Worm (Caenorhabditis elegans) whole organism, late embryonic: ENCODE measurements around the gene cyn-1.

Experiments used
- C08G9.2 ChIP-seq: sonication (generic microtip); optimal IDR thresholded peaks from 2 replicates; lab custom pipeline; 2016; ENCODE audit warnings: mild to moderate bottlenecking, missing genetic modification characterization, moderate library complexity, missing compliant biosample characterization
- C38D4.7 ChIP-seq: fragments of 200-800 bp; sonication (Bioruptor generic); optimal IDR thresholded peaks from 2 replicates; lab custom pipeline; 2018; ENCODE audit warnings: mild to moderate bottlenecking, missing genetic modification characterization, moderate library complexity, missing compliant biosample characterization
- F13H6.1 ChIP-seq: sonication (generic microtip); optimal IDR thresholded peaks from 2 replicates; lab custom pipeline; 2016; ENCODE audit warnings: missing genetic modification characterization, missing compliant biosample characterization
- K02D7.2 ChIP-seq: sonication (generic microtip); optimal IDR thresholded peaks from 2 replicates; lab custom pipeline; 2017; ENCODE audit warnings: mild to moderate bottlenecking, missing genetic modification characterization, missing compliant biosample characterization
- T23F11.4 ChIP-seq: fragments of 200-800 bp; sonication (Bioruptor generic); optimal IDR thresholded peaks from 2 replicates; lab custom pipeline; 2018; ENCODE audit warnings: mild to moderate bottlenecking, missing genetic modification characterization, missing compliant biosample characterization
- Y22D7AL.16 ChIP-seq: sonication (generic microtip); optimal IDR thresholded peaks from 2 replicates; lab custom pipeline; 2016; ENCODE audit warnings: missing genetic modification characterization, missing compliant biosample characterization
- ceh-18 ChIP-seq: sonication (generic microtip); optimal IDR thresholded peaks from 2 replicates; lab custom pipeline; 2016; ENCODE audit warnings: missing genetic modification characterization, missing compliant biosample characterization
- ceh-2 ChIP-seq: sonication (generic microtip); optimal IDR thresholded peaks from 2 replicates; lab custom pipeline; 2016; ENCODE audit warnings: missing genotype, missing genetic modification characterization, missing compliant biosample characterization
- ceh-24 ChIP-seq: sonication (generic microtip); optimal IDR thresholded peaks from 2 replicates; lab custom pipeline; 2016; ENCODE audit warnings: mild to moderate bottlenecking, missing genetic modification characterization, missing compliant biosample characterization
- ceh-31 ChIP-seq: sonication (generic microtip); optimal IDR thresholded peaks from 2 replicates; lab custom pipeline; 2016; ENCODE audit warnings: missing genetic modification characterization, missing compliant biosample characterization
- ceh-45 ChIP-seq: fragments of 200-800 bp; sonication (Bioruptor generic); IDR thresholded peaks from 2 replicates; pipeline ENCODE4 v1.3.6; 2022; ENCODE audit warnings: missing genetic modification reagents, missing genetic modification characterization, missing compliant biosample characterization
- ceh-48 ChIP-seq: sonication (generic microtip); optimal IDR thresholded peaks from 2 replicates; lab custom pipeline; 2016; ENCODE audit warnings: missing genetic modification characterization, inconsistent platforms, missing compliant biosample characterization
- che-1 ChIP-seq: sonication (generic microtip); optimal IDR thresholded peaks from 2 replicates; lab custom pipeline; 2016; ENCODE audit warnings: mild to moderate bottlenecking, missing genetic modification characterization, missing compliant biosample characterization
- dmd-4 ChIP-seq: sonication (generic microtip); optimal IDR thresholded peaks from 2 replicates; lab custom pipeline; 2016; ENCODE audit warnings: borderline replicate concordance, missing genetic modification characterization, missing compliant biosample characterization
- dve-1 ChIP-seq: sonication (generic microtip); optimal IDR thresholded peaks from 2 replicates; lab custom pipeline; 2017; ENCODE audit warnings: antibody characterized with exemption, mild to moderate bottlenecking, missing genetic modification characterization, missing compliant biosample characterization
- elt-4 ChIP-seq: sonication (generic microtip); optimal IDR thresholded peaks from 2 replicates; lab custom pipeline; 2016; ENCODE audit warnings: missing genetic modification characterization, missing compliant biosample characterization
- ets-4 ChIP-seq: sonication (generic microtip); optimal IDR thresholded peaks from 2 replicates; lab custom pipeline; 2016; ENCODE audit warnings: missing genetic modification characterization, missing compliant biosample characterization
- eyg-1 ChIP-seq: sonication (generic microtip); optimal IDR thresholded peaks from 2 replicates; lab custom pipeline; 2016; ENCODE audit warnings: missing genotype, missing genetic modification characterization, missing compliant biosample characterization
- fax-1 ChIP-seq: sonication (generic microtip); optimal IDR thresholded peaks from 2 replicates; lab custom pipeline; 2016; ENCODE audit warnings: missing genotype, missing genetic modification characterization, missing compliant biosample characterization
- fkh-6 ChIP-seq: sonication (generic microtip); optimal IDR thresholded peaks from 2 replicates; lab custom pipeline; 2016; ENCODE audit warnings: missing genetic modification characterization, missing compliant biosample characterization
- gmeb-2 ChIP-seq: sonication (generic microtip); optimal IDR thresholded peaks from 2 replicates; lab custom pipeline; 2016; ENCODE audit warnings: missing genetic modification characterization, inconsistent platforms, missing compliant biosample characterization
- hlh-13 ChIP-seq: fragments of 200-800 bp; sonication (Bioruptor generic); optimal IDR thresholded peaks from 2 replicates; lab custom pipeline; 2018; ENCODE audit warnings: mild to moderate bottlenecking, missing genetic modification characterization, missing compliant biosample characterization
- hlh-30 ChIP-seq: sonication (generic microtip); optimal IDR thresholded peaks from 2 replicates; lab custom pipeline; 2017; ENCODE audit warnings: antibody characterized with exemption, missing genetic modification characterization, missing compliant biosample characterization; ENCODE audit not compliant: insufficient read depth
- hlh-6 ChIP-seq: sonication (generic microtip); optimal IDR thresholded peaks from 2 replicates; lab custom pipeline; 2016; ENCODE audit warnings: missing genotype, missing genetic modification characterization, missing compliant biosample characterization
- lin-11 ChIP-seq: fragments of 200-800 bp; sonication (Bioruptor generic); optimal IDR thresholded peaks from 2 replicates; lab custom pipeline; 2018; ENCODE audit warnings: mild to moderate bottlenecking, missing genetic modification characterization, missing compliant biosample characterization
- npax-4 ChIP-seq: sonication (generic microtip); optimal IDR thresholded peaks from 2 replicates; lab custom pipeline; 2016; ENCODE audit warnings: missing genetic modification characterization, missing compliant biosample characterization
- pag-3 ChIP-seq: sonication (generic microtip); optimal IDR thresholded peaks from 2 replicates; lab custom pipeline; 2016; ENCODE audit warnings: missing compliant biosample characterization, missing genetic modification characterization, borderline replicate concordance
- pat-9 ChIP-seq: fragments of 200-800 bp; sonication (Bioruptor generic); optimal IDR thresholded peaks from 2 replicates; lab custom pipeline; 2018; ENCODE audit warnings: mild to moderate bottlenecking, missing genetic modification characterization, moderate library complexity, missing compliant biosample characterization
- pqm-1 ChIP-seq: sonication (generic microtip); optimal IDR thresholded peaks from 2 replicates; lab custom pipeline; 2016; ENCODE audit warnings: missing genetic modification characterization, missing compliant biosample characterization
- ref-2 ChIP-seq: sonication (generic microtip); optimal IDR thresholded peaks from 2 replicates; lab custom pipeline; 2016; ENCODE audit warnings: missing genetic modification characterization, missing compliant biosample characterization
- rnt-1 ChIP-seq: sonication (generic microtip); optimal IDR thresholded peaks from 2 replicates; lab custom pipeline; 2016; ENCODE audit warnings: missing genetic modification characterization, missing compliant biosample characterization
- sdc-2 ChIP-seq: sonication (generic microtip); optimal IDR thresholded peaks from 2 replicates; lab custom pipeline; 2016; ENCODE audit warnings: missing genotype, missing genetic modification characterization, missing compliant biosample characterization
- sox-4 ChIP-seq: sonication (generic microtip); optimal IDR thresholded peaks from 2 replicates; lab custom pipeline; 2017; ENCODE audit warnings: mild to moderate bottlenecking, missing genetic modification characterization, inconsistent platforms, missing compliant biosample characterization
- syd-9 ChIP-seq: sonication (generic microtip); optimal IDR thresholded peaks from 2 replicates; lab custom pipeline; 2016; ENCODE audit warnings: mild to moderate bottlenecking, missing genetic modification characterization, moderate library complexity, missing compliant biosample characterization
- tbx-7 ChIP-seq: sonication (generic microtip); optimal IDR thresholded peaks from 2 replicates; lab custom pipeline; 2016; ENCODE audit warnings: missing genotype, missing genetic modification characterization, missing compliant biosample characterization
- unc-3 ChIP-seq, 2 experiments: fragments of 200-800 bp in 1 of 2; sonication (Bioruptor generic) in 1 of 2; sonication (generic microtip) in 1 of 2; conservative IDR thresholded peaks in 1 of 2; optimal IDR thresholded peaks in 1 of 2; 2 replicates each; pipeline versions ENCODE4 v1.3.6 to Lab custom; 2016 to 2022; ENCODE audit warnings: missing compliant biosample characterization in 2 of 2, missing genetic modification characterization in 2 of 2, missing genetic modification reagents in 1 of 2
- unc-42 ChIP-seq: sonication (generic microtip); optimal IDR thresholded peaks from 2 replicates; lab custom pipeline; 2016; ENCODE audit warnings: missing genotype, missing genetic modification characterization, missing compliant biosample characterization
- unc-55 ChIP-seq: sonication (generic microtip); optimal IDR thresholded peaks from 2 replicates; lab custom pipeline; 2017; ENCODE audit warnings: missing biosample characterization, missing genetic modification reagents, missing genetic modification characterization

cyn-1 gene

ce11 chrV:14312695-14313094, 43.2 kb upstream of the cyn-1 start, which contains the start of gene F14D7.8:
TSS of gene F14D7.8 (minus strand) at chrV:14312795.
- TF ChIP-seq ceh-31 (tag; lab: Kevin White, UChicago), result no peak

ce11 chrV:14314236-14314635, 41.6 kb upstream of the cyn-1 start, which contains the start of gene F47B8.1:
TSS of gene F47B8.1 (minus strand) at chrV:14314336.
- TF ChIP-seq hlh-13 (GFP tag; lab: Kevin White, UChicago) (no peak), ceh-18 (tag; lab: Kevin White, UChicago) (no peak), K02D7.2 (tag; lab: Kevin White, UChicago) (no peak), fax-1 (tag; lab: Kevin White, UChicago) (no peak), hlh-30 (tag; lab: Kevin White, UChicago) (no peak), pat-9 (tag; lab: Kevin White, UChicago) (no peak), ceh-48 (tag; lab: Kevin White, UChicago) (no peak), eyg-1 (no peak), dmd-4 (no peak), tbx-7 (tag; lab: Kevin White, UChicago) (no peak), pqm-1 (tag; lab: Kevin White, UChicago) (no peak), fkh-6 (no peak), ref-2 (tag; lab: Kevin White, UChicago) (no peak), C38D4.7 (no peak), F13H6.1 (tag; lab: Kevin White, UChicago) (no peak), che-1 (tag; lab: Kevin White, UChicago) (no peak), dve-1 (no peak), C08G9.2 (tag; lab: Kevin White, UChicago) (no peak), unc-3 (GFP tag; conservative IDR thresholded peaks at IDR 0.05; lab: Robert Waterston, UW) (no peak), unc-3 (tag; optimal IDR thresholded peaks at IDR 0.05; lab: Kevin White, UChicago) (no peak), sdc-2 (tag; lab: Kevin White, UChicago) (no peak)

ce11 chrV:14316525-14316924, 39.4 kb upstream of the cyn-1 start, which contains the start of gene F47B8.2:
TSS of gene F47B8.2 (minus strand) at chrV:14316625.
- TF ChIP-seq hlh-30 (tag; lab: Kevin White, UChicago) (no peak), rnt-1 (tag; lab: Kevin White, UChicago) (no peak), hlh-6 (tag; lab: Kevin White, UChicago) (no peak), ceh-2 (tag; lab: Kevin White, UChicago) (no peak), dve-1 (no peak), ceh-18 (tag; lab: Kevin White, UChicago) (no peak)

ce11 chrV:14317204-14317603, 38.7 kb upstream of the cyn-1 start:
- TF ChIP-seq ceh-24 (tag; lab: Kevin White, UChicago) (no peak), dmd-4 (no peak)

ce11 chrV:14317621-14318020, 38.3 kb upstream of the cyn-1 start:
- TF ChIP-seq elt-4 (tag; lab: Kevin White, UChicago) (no peak), T23F11.4 (GFP tag; lab: Kevin White, UChicago) (no peak), sdc-2 (tag; lab: Kevin White, UChicago) (no peak), ceh-2 (tag; lab: Kevin White, UChicago) (no peak), unc-42 (tag; lab: Kevin White, UChicago) (no peak), syd-9 (tag; lab: Kevin White, UChicago) (no peak), unc-3 (GFP tag; conservative IDR thresholded peaks at IDR 0.05; lab: Robert Waterston, UW) (no peak), unc-3 (tag; optimal IDR thresholded peaks at IDR 0.05; lab: Kevin White, UChicago) (no peak), ceh-24 (tag; lab: Kevin White, UChicago) (no peak), npax-4 (no peak), Y22D7AL.16 (tag; lab: Kevin White, UChicago) (no peak), gmeb-2 (tag; lab: Kevin White, UChicago) (no peak), eyg-1 (no peak), sox-4 (tag; lab: Kevin White, UChicago) (no peak), ets-4 (no peak), unc-55 (GFP tag; lab: Kevin White, UChicago) (no peak), pag-3 (tag; lab: Kevin White, UChicago) (no peak), lin-11 (tag; lab: Kevin White, UChicago) (no peak), fax-1 (tag; lab: Kevin White, UChicago) (no peak), ceh-45 (GFP tag; lab: Robert Waterston, UW) (no peak), pqm-1 (tag; lab: Kevin White, UChicago) (no peak)
- TF ChIP-seq, all 69 proteins: peak for 0
